Fruit fly (Drosophila melanogaster) whole organism, embryonic: ENCODE measurements around the gene Gr98c.

Experiments
- Adf1 ChIP-seq: fragments of 200-800 bp; sonication (Bioruptor generic); IDR thresholded peaks from 2 replicates; pipeline ENCODE4 v1.3.6; 2022; ENCODE audit warnings: missing biosample characterization, missing genetic modification characterization
- Bgb ChIP-seq: fragments of 200-800 bp; sonication (Bioruptor generic); IDR thresholded peaks from 2 replicates; pipeline ENCODE4 v1.3.6; 2022; ENCODE audit warnings: missing biosample characterization, missing genetic modification characterization; ENCODE audit not compliant: partially characterized antibody
- CG11456 ChIP-seq: fragments of 200-800 bp; sonication (Bioruptor generic); IDR thresholded peaks from 3 replicates; pipeline ENCODE4 v1.3.6; 2022; ENCODE audit warnings: missing biosample characterization, missing genetic modification characterization
- CG12769 ChIP-seq: fragments of 200-800 bp; sonication (Bioruptor generic); optimal IDR thresholded peaks from 2 replicates; lab custom pipeline; 2019; ENCODE audit warnings: missing biosample characterization, mild to moderate bottlenecking, missing genetic modification characterization, moderate library complexity
- CG15269 ChIP-seq: fragments of 200-800 bp; sonication (Bioruptor generic); optimal IDR thresholded peaks from 2 replicates; lab custom pipeline; 2018; ENCODE audit warnings: missing biosample characterization, mild to moderate bottlenecking, missing genetic modification characterization, moderate library complexity
- CG17568 ChIP-seq: fragments of 200-800 bp; sonication (Bioruptor generic); optimal IDR thresholded peaks from 2 replicates; lab custom pipeline; 2018; ENCODE audit warnings: missing biosample characterization, mild to moderate bottlenecking, missing genetic modification characterization, moderate library complexity
- CG18011 ChIP-seq: fragments of 200-800 bp; sonication (Bioruptor generic); optimal IDR thresholded peaks from 2 replicates; lab custom pipeline; 2017; ENCODE audit warnings: missing biosample characterization, missing genetic modification characterization, mild to moderate bottlenecking, moderate library complexity, missing genotype
- CG2199 ChIP-seq: fragments of 200-800 bp; sonication (Bioruptor generic); IDR thresholded peaks from 3 replicates; pipeline ENCODE4 v1.3.6; 2022; ENCODE audit warnings: missing biosample characterization, missing genetic modification characterization
- CG3065 ChIP-seq: fragments of 200-800 bp; sonication (Bioruptor generic); optimal IDR thresholded peaks from 2 replicates; lab custom pipeline; 2016; ENCODE audit warnings: missing biosample characterization, missing genetic modification characterization
- CG32772 ChIP-seq: fragments of 200-800 bp; sonication (Bioruptor generic); IDR thresholded peaks from 2 replicates; pipeline ENCODE4 v1.3.6; 2022; ENCODE audit warnings: missing biosample characterization, missing genetic modification characterization
- CG33557 ChIP-seq: fragments of 200-800 bp; sonication (Bioruptor generic); optimal IDR thresholded peaks from 2 replicates; lab custom pipeline; 2019; ENCODE audit warnings: missing biosample characterization, mild to moderate bottlenecking, missing genetic modification characterization, moderate library complexity
- CG34376 ChIP-seq: fragments of 200-800 bp; sonication (Bioruptor generic); optimal IDR thresholded peaks from 2 replicates; lab custom pipeline; 2018; ENCODE audit warnings: missing biosample characterization, mild to moderate bottlenecking, missing genetic modification characterization
- CG6689 ChIP-seq: fragments of 200-800 bp; sonication (Bioruptor generic); IDR thresholded peaks from 2 replicates; pipeline ENCODE4 v1.3.6; 2022; ENCODE audit warnings: missing biosample characterization, missing genetic modification characterization
- CTCF ChIP-seq: fragments of 200-800 bp; sonication (Bioruptor generic); optimal IDR thresholded peaks from 2 replicates; lab custom pipeline; 2017; ENCODE audit warnings: missing biosample characterization, mild to moderate bottlenecking, missing genetic modification characterization, moderate library complexity
- Dp ChIP-seq: fragments of 200-800 bp; sonication (Bioruptor generic); optimal IDR thresholded peaks from 2 replicates; lab custom pipeline; 2018; ENCODE audit warnings: missing biosample characterization, mild to moderate bottlenecking, missing genetic modification characterization, moderate library complexity
- Drgx ChIP-seq: fragments of 200-800 bp; sonication (Bioruptor generic); IDR thresholded peaks from 2 replicates; pipeline ENCODE4 v1.3.6; 2022; ENCODE audit warnings: missing biosample characterization, missing genetic modification characterization
- E2f2 ChIP-seq: fragments of 200-800 bp; sonication (Bioruptor generic); IDR thresholded peaks from 2 replicates; pipeline ENCODE4 v1.3.6; 2022; ENCODE audit warnings: missing biosample characterization, missing genetic modification characterization
- Ets65A ChIP-seq: fragments of 200-800 bp; sonication (Bioruptor generic); peaks from one replicate; lab custom pipeline; 2016; ENCODE audit warnings: missing biosample characterization, missing genetic modification characterization
- GATAe ChIP-seq: fragments of 200-800 bp; sonication (Bioruptor generic); conservative IDR thresholded peaks from 2 replicates; pipeline ENCODE4 v1.3.6; 2022; ENCODE audit warnings: missing biosample characterization, missing genetic modification characterization
- H15 ChIP-seq: fragments of 200-800 bp; sonication (Bioruptor generic); IDR thresholded peaks from 3 replicates; pipeline ENCODE4 v1.3.6; 2022; ENCODE audit warnings: missing biosample characterization, missing genetic modification characterization
- HLH54F ChIP-seq: fragments of 200-800 bp; sonication (Bioruptor generic); optimal IDR thresholded peaks from 3 replicates; lab custom pipeline; 2016; ENCODE audit warnings: missing biosample characterization, missing genetic modification characterization
- MBD-R2 ChIP-seq: fragments of 200-800 bp; sonication (Bioruptor generic); IDR thresholded peaks from 2 replicates; pipeline ENCODE4 v1.3.6; 2022; ENCODE audit warnings: missing biosample characterization, missing genetic modification characterization
- Med ChIP-seq: fragments of 200-800 bp; sonication (Bioruptor generic); peaks from one replicate; lab custom pipeline; 2016; ENCODE audit warnings: missing biosample characterization, missing genetic modification characterization, mild to moderate bottlenecking, inconsistent platforms, moderate library complexity
- Myb ChIP-seq: fragments of 200-800 bp; sonication (Bioruptor generic); optimal IDR thresholded peaks from 2 replicates; lab custom pipeline; 2016; ENCODE audit warnings: missing biosample characterization, missing genetic modification characterization
- Nf-YA ChIP-seq: fragments of 200-800 bp; sonication (Bioruptor generic); IDR thresholded peaks from 2 replicates; pipeline ENCODE4 v1.3.6; 2022; ENCODE audit warnings: missing biosample characterization, missing genetic modification characterization
- Optix ChIP-seq: fragments of 200-800 bp; sonication (Bioruptor generic); IDR thresholded peaks from 3 replicates; pipeline ENCODE4 v1.3.6; 2022; ENCODE audit warnings: missing biosample characterization, missing genetic modification characterization
- chinmo ChIP-seq: fragments of 200-800 bp; sonication (Bioruptor generic); IDR thresholded peaks from 4 replicates; pipeline ENCODE4 v1.3.6; 2022; ENCODE audit warnings: missing biosample characterization, missing genetic modification characterization; ENCODE audit not compliant: partially characterized antibody
- ci ChIP-seq: fragments of 200-800 bp; sonication (Bioruptor generic); IDR thresholded peaks from 3 replicates; pipeline ENCODE4 v1.3.6; 2022; ENCODE audit warnings: missing biosample characterization, missing genetic modification characterization
- dpn ChIP-seq, 2 experiments: fragments of 200-800 bp; sonication (Bioruptor generic); optimal IDR thresholded peaks; 3 replicates each; lab custom pipeline; 2016; ENCODE audit warnings: missing biosample characterization in 2 of 2, missing genetic modification characterization in 2 of 2
- exex ChIP-seq: fragments of 200-800 bp; sonication (Bioruptor generic); optimal IDR thresholded peaks from 4 replicates; lab custom pipeline; 2018; ENCODE audit warnings: missing biosample characterization, mild to moderate bottlenecking, missing genetic modification characterization, moderate library complexity
- fru ChIP-seq: fragments of >200 bp; optimal IDR thresholded peaks from 2 replicates; lab custom pipeline; 2017
- grn ChIP-seq: fragments of 200-800 bp; sonication (Bioruptor generic); optimal IDR thresholded peaks from 3 replicates; lab custom pipeline; 2017; ENCODE audit warnings: missing biosample characterization, missing genetic modification characterization
- gt ChIP-seq: fragments of 200-800 bp; sonication (Bioruptor generic); IDR thresholded peaks from 2 replicates; pipeline ENCODE4 v1.3.6; 2022; ENCODE audit warnings: missing biosample characterization, missing genetic modification characterization
- ken ChIP-seq: fragments of 200-800 bp; sonication (Bioruptor generic); IDR thresholded peaks from 3 replicates; pipeline ENCODE4 v1.3.6; 2022; ENCODE audit warnings: missing biosample characterization, missing genetic modification characterization
- mirr ChIP-seq: fragments of 200-800 bp; sonication (Bioruptor generic); optimal IDR thresholded peaks from 3 replicates; lab custom pipeline; 2018; ENCODE audit warnings: missing biosample characterization, mild to moderate bottlenecking, missing genetic modification characterization
- nerfin-2 ChIP-seq: fragments of 200-800 bp; sonication (Bioruptor generic); IDR thresholded peaks from 2 replicates; pipeline ENCODE4 v1.3.6; 2022; ENCODE audit warnings: missing biosample characterization, missing genetic modification characterization; ENCODE audit not compliant: partially characterized antibody
- pho ChIP-seq: fragments of 200-800 bp; sonication (Bioruptor generic); optimal IDR thresholded peaks from 2 replicates; lab custom pipeline; 2016; ENCODE audit warnings: missing biosample characterization, missing genetic modification characterization
- psq ChIP-seq: fragments of 200-800 bp; sonication (Bioruptor generic); optimal IDR thresholded peaks from 2 replicates; lab custom pipeline; 2017; ENCODE audit warnings: missing biosample characterization, missing genetic modification characterization
- pzg ChIP-seq: fragments of 200-800 bp; sonication (Bioruptor generic); optimal IDR thresholded peaks from 3 replicates; lab custom pipeline; 2018; ENCODE audit warnings: missing biosample characterization, mild to moderate bottlenecking, missing genetic modification characterization, moderate library complexity
- so ChIP-seq: fragments of 200-800 bp; sonication (Bioruptor generic); IDR thresholded peaks from 3 replicates; pipeline ENCODE4 v1.3.6; 2022; ENCODE audit warnings: missing biosample characterization, missing genetic modification characterization
- stwl ChIP-seq: fragments of 200-800 bp; sonication (Bioruptor generic); optimal IDR thresholded peaks from 3 replicates; lab custom pipeline; 2018; ENCODE audit warnings: missing biosample characterization, mild to moderate bottlenecking, missing genetic modification characterization, moderate library complexity
- sug ChIP-seq: fragments of 200-800 bp; optimal IDR thresholded peaks from 2 replicates; lab custom pipeline; 2019; ENCODE audit warnings: missing biosample characterization, mild to moderate bottlenecking, missing genetic modification characterization, moderate library complexity
- zfh1 ChIP-seq: fragments of 200-800 bp; sonication (Bioruptor generic); IDR thresholded peaks from 3 replicates; pipeline ENCODE4 v1.3.6; 2022; ENCODE audit warnings: missing biosample characterization, missing genetic modification characterization

Gr98c gene

dm6 chr3R:27558660-27559319 is 14.5 kb downstream of the Gr98c start, which contains the start of gene Klp98A (continued):
- TF ChIP-seq ken (GFP tag; lab: Robert Waterston, UW) (no peak), stwl (tag; lab: Kevin White, UChicago) (peak; percentile 82), Med (GFP tag; lab: Kevin White, UChicago) (peak; percentile 92)

dm6 chr3R:27561114-27561513 is 16.9 kb downstream of the Gr98c start, which contains the start of gene CG5646:
TSS of gene CG5646 (minus strand) at chr3R:27561319.
- TF ChIP-seq chinmo (0 out of 4 replicates have a peak, but pooled peaks have one; percentile 45), MBD-R2 (GFP tag; lab: Robert Waterston, UW) (peak; percentile 32; the same call in 1 of the 2 replicates), Bgb (peak; percentile 9; the same call in 1 of the 2 replicates), CG33557 (no peak), CTCF (peak; percentile 9), Nf-YA (GFP tag; lab: Robert Waterston, UW) (0 out of 2 replicates have a peak, but pooled peaks have one; percentile 13), Drgx (GFP tag; lab: Robert Waterston, UW) (peak; percentile 57), CG2199 (0 out of 3 replicates have a peak, but pooled peaks have one; percentile 39), Adf1 (GFP tag; lab: Robert Waterston, UW) (peak; percentile 24; the same call in 1 of the 2 replicates), nerfin-2 (GFP tag; lab: Robert Waterston, UW) (peak; percentile 20; the same call in 1 of the 2 replicates), CG11456 (GFP tag; lab: Robert Waterston, UW) (0 out of 3 replicates have a peak, but pooled peaks have one; percentile 32), Ets65A (GFP tag; lab: Kevin White, UChicago) (peak; percentile 42), H15 (GFP tag; lab: Robert Waterston, UW) (0 out of 3 replicates have a peak, but pooled peaks have one; percentile 9), Dp (GFP tag; lab: Kevin White, UChicago) (peak; percentile 72), CG18011 (GFP tag; lab: Kevin White, UChicago) (peak; percentile 96), CG15269 (tag; lab: Kevin White, UChicago) (no peak), Myb (GFP tag; lab: Kevin White, UChicago) (peak; percentile 63), CG12769 (tag; lab: Kevin White, UChicago) (no peak), CG17568 (GFP tag; lab: Kevin White, UChicago) (no peak), fru (lab: Kevin White, UChicago) (no peak), pzg (GFP tag; lab: Kevin White, UChicago) (peak; percentile 14), E2f2 (peak; percentile 86), ken (GFP tag; lab: Robert Waterston, UW) (0 out of 3 replicates have a peak, but pooled peaks have one; percentile 27)

- peak; percentile 46 for TF ChIP-seq grn (GFP tag; lab: Kevin White, UChicago)
- no peak for TF ChIP-seq zfh1
- 0 out of 3 replicates have a peak, but pooled peaks have one; percentile 21 for TF ChIP-seq ci (GFP tag; lab: Robert Waterston, UW)
- no peak for TF ChIP-seq Optix
- TF ChIP-seq psq (GFP tag; lab: Kevin White, UChicago), result no peak
- TF ChIP-seq exex (tag; lab: Kevin White, UChicago), result peak; percentile 70
- TF ChIP-seq gt, result no peak
- TF ChIP-seq GATAe (GFP tag; lab: Robert Waterston, UW), result peak; percentile 76
- TF ChIP-seq CG6689 (GFP tag; lab: Robert Waterston, UW), result no peak
- peak; percentile 41 for TF ChIP-seq sug (tag; lab: Kevin White, UChicago)
- peak; percentile 70 for TF ChIP-seq mirr (GFP tag; lab: Kevin White, UChicago)
- TF ChIP-seq so, result 0 out of 3 replicates have a peak, but pooled peaks have one; percentile 12
- no peak for TF ChIP-seq dpn (GFP tag; optimal IDR thresholded peaks at IDR 0.05; lab: Kevin White, UChicago)
- no peak for TF ChIP-seq pho
- no peak for TF ChIP-seq CG32772 (GFP tag; lab: Robert Waterston, UW)
- no peak for TF ChIP-seq HLH54F (GFP tag; lab: Kevin White, UChicago)
- TF ChIP-seq CG3065 (GFP tag; lab: Kevin White, UChicago), result no peak
- 0 out of 3 replicates have a peak, but pooled peaks have one; percentile 28 for TF ChIP-seq ken (GFP tag; lab: Robert Waterston, UW)
- TF ChIP-seq CG34376 (GFP tag; lab: Kevin White, UChicago), result peak; percentile 42
- TF ChIP-seq, all 482 proteins: peak for 9
Measured at dm6 chr3R:27568545-27568944, 24.3 kb downstream of the Gr98c start.
